Worm (Caenorhabditis elegans) whole organism, mixed stage, embryonic: Measurements from ENCODE around the gene grl-11.

ENCODE experiments used
- M03D4.4 ChIP-seq: sonication (generic microtip); optimal IDR thresholded peaks from 2 replicates; lab custom pipeline; 2017; ENCODE audit warnings: mild to moderate bottlenecking, missing genetic modification characterization, missing compliant biosample characterization
- bed-3 ChIP-seq: fragments of 200-800 bp; sonication (Bioruptor generic); optimal IDR thresholded peaks from 3 replicates; lab custom pipeline; 2018; ENCODE audit warnings: mild to moderate bottlenecking, missing genetic modification characterization, moderate library complexity, missing compliant biosample characterization
- blmp-1 ChIP-seq: fragments of 150-350 bp; optimal IDR thresholded peaks from 2 replicates; lab custom pipeline; 2014; ENCODE audit warnings: missing biosample characterization, missing genetic modification characterization
- ceh-43 ChIP-seq: fragments of 200-800 bp; sonication (Bioruptor generic); optimal IDR thresholded peaks from 2 replicates; lab custom pipeline; 2018; ENCODE audit warnings: mild to moderate bottlenecking, missing genetic modification characterization, moderate library complexity, missing compliant biosample characterization
- ceh-83 ChIP-seq: fragments of 200-800 bp; sonication (Bioruptor generic); optimal IDR thresholded peaks from 2 replicates; lab custom pipeline; 2018; ENCODE audit warnings: mild to moderate bottlenecking, missing genetic modification characterization, missing compliant biosample characterization
- ces-1 ChIP-seq: fragments of 150-350 bp; optimal IDR thresholded peaks from 2 replicates; lab custom pipeline; 2014; ENCODE audit warnings: missing biosample characterization, missing genetic modification reagents, missing genetic modification characterization
- cnd-1 ChIP-seq: fragments of 200-800 bp; sonication (Bioruptor generic); optimal IDR thresholded peaks from 2 replicates; lab custom pipeline; 2018; ENCODE audit warnings: mild to moderate bottlenecking, missing genetic modification characterization, missing compliant biosample characterization
- drap-1 ChIP-seq: fragments of 200-800 bp; sonication (Bioruptor generic); optimal IDR thresholded peaks from 3 replicates; lab custom pipeline; 2018; ENCODE audit warnings: mild to moderate bottlenecking, missing genetic modification characterization, missing compliant biosample characterization
- elt-1 ChIP-seq: sonication (generic microtip); optimal IDR thresholded peaks from 2 replicates; lab custom pipeline; 2017; ENCODE audit warnings: missing genetic modification characterization, mild to moderate bottlenecking, missing compliant biosample characterization, antibody characterized with exemption, moderate library complexity, borderline replicate concordance; ENCODE audit not compliant: insufficient read depth
- elt-3 ChIP-seq: fragments of 150-350 bp; optimal IDR thresholded peaks from 2 replicates; lab custom pipeline; 2014; ENCODE audit warnings: missing biosample characterization, missing genetic modification characterization
- ham-2 ChIP-seq: fragments of 200-800 bp; sonication (Bioruptor generic); optimal IDR thresholded peaks from 2 replicates; lab custom pipeline; 2018; ENCODE audit warnings: mild to moderate bottlenecking, missing genetic modification characterization, missing compliant biosample characterization
- hlh-1 ChIP-seq: fragments of 150-350 bp; optimal IDR thresholded peaks from 2 replicates; lab custom pipeline; 2014; ENCODE audit warnings: missing biosample characterization, missing genetic modification reagents, missing genetic modification characterization
- lin-13 ChIP-seq: fragments of 150-350 bp; optimal IDR thresholded peaks from 2 replicates; lab custom pipeline; 2014; ENCODE audit warnings: missing biosample characterization, missing genetic modification characterization
- lin-32 ChIP-seq: fragments of 200-800 bp; sonication (Bioruptor generic); optimal IDR thresholded peaks from 2 replicates; lab custom pipeline; 2018; ENCODE audit warnings: mild to moderate bottlenecking, missing genetic modification characterization, missing compliant biosample characterization
- lsy-2 ChIP-seq: fragments of 150-350 bp; optimal IDR thresholded peaks from 2 replicates; lab custom pipeline; 2014; ENCODE audit warnings: missing biosample characterization, missing genetic modification characterization
- mab-5 ChIP-seq: fragments of 150-350 bp; optimal IDR thresholded peaks from 2 replicates; lab custom pipeline; 2014; ENCODE audit warnings: missing biosample characterization, missing genetic modification characterization
- mep-1 ChIP-seq: fragments of 150-350 bp; optimal IDR thresholded peaks from 2 replicates; lab custom pipeline; 2017; ENCODE audit warnings: missing biosample characterization, missing genetic modification reagents, missing genetic modification characterization, inconsistent platforms
- mls-2 ChIP-seq: sonication (generic microtip); optimal IDR thresholded peaks from 2 replicates; lab custom pipeline; 2016; ENCODE audit warnings: mild to moderate bottlenecking, missing genetic modification characterization, moderate library complexity, missing compliant biosample characterization
- nhr-12 ChIP-seq: fragments of 150-350 bp; optimal IDR thresholded peaks from 2 replicates; lab custom pipeline; 2014; ENCODE audit warnings: missing biosample characterization, missing genetic modification characterization
- nhr-2 ChIP-seq: fragments of 150-350 bp; optimal IDR thresholded peaks from 2 replicates; lab custom pipeline; 2014; ENCODE audit warnings: missing biosample characterization, missing genetic modification characterization
- nhr-237 ChIP-seq: fragments of 150-350 bp; optimal IDR thresholded peaks from 2 replicates; lab custom pipeline; 2014; ENCODE audit warnings: missing biosample characterization, missing genetic modification characterization
- nhr-28 ChIP-seq: fragments of 150-350 bp; optimal IDR thresholded peaks from 2 replicates; lab custom pipeline; 2014; ENCODE audit warnings: missing biosample characterization, missing genetic modification characterization
- nhr-76 ChIP-seq: sonication (generic microtip); optimal IDR thresholded peaks from 2 replicates; lab custom pipeline; 2017; ENCODE audit warnings: missing biosample characterization, missing genetic modification characterization
- pha-4 ChIP-seq: fragments of 150-350 bp; optimal IDR thresholded peaks from 2 replicates; lab custom pipeline; 2018; ENCODE audit warnings: missing biosample characterization, missing genetic modification reagents, missing genetic modification characterization
- sem-2 ChIP-seq: fragments of 200-800 bp; sonication (Bioruptor generic); optimal IDR thresholded peaks from 2 replicates; lab custom pipeline; 2018; ENCODE audit warnings: mild to moderate bottlenecking, missing genetic modification characterization, missing compliant biosample characterization
- snpc-4 ChIP-seq: fragments of 150-350 bp; optimal IDR thresholded peaks from 2 replicates; lab custom pipeline; 2014; ENCODE audit warnings: missing biosample characterization, missing genetic modification characterization
- sptf-1 ChIP-seq: sonication (generic microtip); optimal IDR thresholded peaks from 2 replicates; lab custom pipeline; 2017; ENCODE audit warnings: mild to moderate bottlenecking, missing genetic modification characterization, moderate library complexity, missing compliant biosample characterization
- tbx-8 ChIP-seq: fragments of 200-800 bp; sonication (Bioruptor generic); optimal IDR thresholded peaks from 2 replicates; lab custom pipeline; 2018; ENCODE audit warnings: mild to moderate bottlenecking, missing genetic modification characterization, moderate library complexity, missing compliant biosample characterization
- unc-120 ChIP-seq: sonication (generic microtip); optimal IDR thresholded peaks from 2 replicates; lab custom pipeline; 2017; ENCODE audit warnings: missing genetic modification characterization, missing compliant biosample characterization; ENCODE audit not compliant: poor library complexity, severe bottlenecking
- unc-39 ChIP-seq: fragments of 150-350 bp; optimal IDR thresholded peaks from 2 replicates; lab custom pipeline; 2014; ENCODE audit warnings: missing biosample characterization, missing genetic modification characterization
- unc-62 ChIP-seq: fragments of 150-350 bp; optimal IDR thresholded peaks from 2 replicates; lab custom pipeline; 2014; ENCODE audit warnings: missing biosample characterization, missing genetic modification reagents, missing genetic modification characterization
- zip-8 ChIP-seq: fragments of 150-350 bp; optimal IDR thresholded peaks from 2 replicates; lab custom pipeline; 2014; ENCODE audit warnings: missing biosample characterization, missing genetic modification characterization
- ztf-11 ChIP-seq: fragments of 150-350 bp; optimal IDR thresholded peaks from 2 replicates; lab custom pipeline; 2014; ENCODE audit warnings: missing biosample characterization, missing genetic modification characterization

grl-11 gene

ce11 chrIII:9136587-9136986 lies 18.4 kb upstream of the grl-11 start, which contains the start of gene eat-4:
TSS of gene eat-4 (plus strand) at chrIII:9136887.
- no peak for TF ChIP-seq mls-2 (tag; lab: Kevin White, UChicago)
- TF ChIP-seq unc-62 (GFP tag; lab: Kevin White, UChicago) = no peak
- TF ChIP-seq unc-120 (tag; lab: Kevin White, UChicago) = no peak
- TF ChIP-seq zip-8 (tag; lab: Kevin White, UChicago) = no peak
- no peak for TF ChIP-seq nhr-2 (tag; lab: Kevin White, UChicago)
- TF ChIP-seq tbx-8 (GFP tag; lab: Kevin White, UChicago) = no peak
- TF ChIP-seq nhr-76 (tag; lab: Kevin White, UChicago) = no peak
- TF ChIP-seq snpc-4 (tag; lab: Kevin White, UChicago) = no peak

- TF ChIP-seq zip-8 (tag; lab: Kevin White, UChicago) (no peak), tbx-8 (GFP tag; lab: Kevin White, UChicago) (no peak), mab-5 (no peak), lin-13 (tag; lab: Kevin White, UChicago) (no peak), ham-2 (GFP tag; lab: Kevin White, UChicago) (no peak), snpc-4 (tag; lab: Kevin White, UChicago) (no peak), drap-1 (GFP tag; lab: Kevin White, UChicago) (no peak), bed-3 (GFP tag; lab: Kevin White, UChicago) (no peak), nhr-2 (tag; lab: Kevin White, UChicago) (no peak), cnd-1 (tag; lab: Kevin White, UChicago) (no peak), lin-32 (GFP tag; lab: Kevin White, UChicago) (no peak), sem-2 (GFP tag; lab: Kevin White, UChicago) (no peak), nhr-28 (tag; lab: Kevin White, UChicago) (no peak), blmp-1 (tag; lab: Kevin White, UChicago) (no peak), M03D4.4 (tag; lab: Kevin White, UChicago) (no peak), ceh-83 (GFP tag; lab: Kevin White, UChicago) (no peak), elt-3 (tag; lab: Kevin White, UChicago) (no peak), mls-2 (tag; lab: Kevin White, UChicago) (no peak), pha-4 (no peak), unc-62 (GFP tag; lab: Kevin White, UChicago) (no peak)
Observed at ce11 chrIII:9130588-9130987, 12.4 kb upstream of the grl-11 start, which contains the start of gene ZK512.10. TSS of gene ZK512.10 (plus strand) at chrIII:9130888.

- TF ChIP-seq lsy-2 (tag; lab: Kevin White, UChicago) (peak; percentile 8), elt-3 (tag; lab: Kevin White, UChicago) (no peak), ztf-11 (tag; lab: Kevin White, UChicago) (no peak), nhr-2 (tag; lab: Kevin White, UChicago) (peak; percentile 65), drap-1 (GFP tag; lab: Kevin White, UChicago) (no peak), unc-62 (GFP tag; lab: Kevin White, UChicago) (no peak)
Observed at ce11 chrIII:9125789-9126304, 7.7 kb upstream of the grl-11 start, which contains the start of gene sec-16A.1. TSS of gene sec-16A.1 (plus strand) at chrIII:9125839.

- TF ChIP-seq snpc-4 (tag; lab: Kevin White, UChicago) (no peak), ham-2 (GFP tag; lab: Kevin White, UChicago) (no peak), tbx-8 (GFP tag; lab: Kevin White, UChicago) (no peak), ces-1 (GFP tag; lab: Kevin White, UChicago) (no peak), pha-4 (no peak), cnd-1 (tag; lab: Kevin White, UChicago) (no peak), ceh-83 (GFP tag; lab: Kevin White, UChicago) (no peak), hlh-1 (tag; lab: Kevin White, UChicago) (no peak), mab-5 (no peak), nhr-12 (tag; lab: Kevin White, UChicago) (no peak), zip-8 (tag; lab: Kevin White, UChicago) (no peak), lin-13 (tag; lab: Kevin White, UChicago) (no peak)
Observed at ce11 chrIII:9118921-9119606, 900 bp upstream of the grl-11 start, which contains the start of gene ced-11. TSS of gene ced-11 (plus strand) at chrIII:9119556.

ce11 chrIII:9115745-9116144 lies 2.4 kb downstream of the grl-11 start:
- TF ChIP-seq blmp-1 (tag; lab: Kevin White, UChicago) (no peak), cnd-1 (tag; lab: Kevin White, UChicago) (no peak), unc-62 (GFP tag; lab: Kevin White, UChicago) (no peak), unc-39 (tag; lab: Kevin White, UChicago) (no peak), sptf-1 (no peak), ceh-43 (no peak), mab-5 (no peak), ceh-83 (GFP tag; lab: Kevin White, UChicago) (no peak), snpc-4 (tag; lab: Kevin White, UChicago) (no peak), nhr-237 (tag; lab: Kevin White, UChicago) (no peak), nhr-76 (tag; lab: Kevin White, UChicago) (no peak), nhr-12 (tag; lab: Kevin White, UChicago) (no peak), drap-1 (GFP tag; lab: Kevin White, UChicago) (no peak), mep-1 (tag; lab: Kevin White, UChicago) (no peak), unc-120 (tag; lab: Kevin White, UChicago) (no peak), nhr-2 (tag; lab: Kevin White, UChicago) (no peak), elt-1 (tag; lab: Kevin White, UChicago) (no peak), ces-1 (GFP tag; lab: Kevin White, UChicago) (no peak), nhr-28 (tag; lab: Kevin White, UChicago) (no peak), bed-3 (GFP tag; lab: Kevin White, UChicago) (no peak)
